Worm (Caenorhabditis elegans) whole organism, dauer: Measurements from ENCODE around the gene sym-2.

ENCODE experiments used
- unc-62 ChIP-seq: sonication (generic microtip); optimal IDR thresholded peaks from 2 replicates; lab custom pipeline; 2017; ENCODE audit warnings: missing biosample characterization, missing genetic modification reagents, missing genetic modification characterization

The sym-2 gene

DNA sequence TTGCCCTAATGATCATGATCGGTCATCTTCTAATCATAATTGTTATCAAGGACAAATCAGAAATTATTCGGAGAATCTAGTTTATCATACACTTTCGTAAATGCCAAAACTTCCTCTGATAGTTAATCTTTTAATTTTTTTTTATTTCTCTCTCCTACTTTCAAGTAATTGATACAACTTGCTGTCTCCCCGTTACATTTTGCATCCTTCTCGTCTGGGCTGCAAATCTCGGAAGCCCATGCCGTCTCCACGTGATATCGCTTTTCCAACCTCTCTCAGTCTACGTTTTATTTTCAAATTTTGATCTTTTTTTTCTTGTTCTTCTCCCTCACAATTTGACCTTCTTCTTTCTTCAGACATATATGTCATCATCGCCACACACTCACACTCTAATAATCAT is 27.3 kb downstream of the sym-2 start, which contains the start of gene rhy-1:
TSS of gene rhy-1 (plus strand) at position 357 of the 400 bp plus-strand sequence.
- TF ChIP-seq unc-62, result no peak

DNA sequence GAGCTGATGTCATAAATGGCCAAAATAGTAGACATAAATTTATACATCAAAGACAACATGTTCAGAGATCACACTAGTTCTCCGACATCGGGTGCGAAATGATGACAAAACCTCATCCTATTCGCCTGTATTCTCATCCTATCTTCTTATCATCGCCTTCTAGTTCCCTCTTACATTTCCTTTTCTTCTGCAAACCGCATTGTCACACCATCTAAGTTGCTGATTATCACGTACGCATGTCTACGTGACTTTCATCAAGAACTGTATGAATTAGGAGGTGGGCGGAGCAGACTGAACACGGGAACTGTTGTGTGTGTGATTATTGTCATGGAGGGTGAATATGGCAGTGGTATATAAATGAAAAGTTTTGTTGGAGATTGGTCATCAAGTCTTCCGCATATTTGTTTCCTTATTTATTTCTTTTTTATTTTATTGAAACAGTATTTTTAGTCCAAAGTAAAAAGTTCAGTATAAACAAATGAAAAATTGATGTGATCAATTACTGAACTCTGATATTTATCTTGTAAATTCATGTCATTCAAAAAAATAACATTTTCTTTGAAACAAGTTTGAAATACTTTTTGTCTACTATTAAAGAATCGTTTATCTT is 28.0 kb downstream of the sym-2 start:
- no peak for TF ChIP-seq unc-62

DNA sequence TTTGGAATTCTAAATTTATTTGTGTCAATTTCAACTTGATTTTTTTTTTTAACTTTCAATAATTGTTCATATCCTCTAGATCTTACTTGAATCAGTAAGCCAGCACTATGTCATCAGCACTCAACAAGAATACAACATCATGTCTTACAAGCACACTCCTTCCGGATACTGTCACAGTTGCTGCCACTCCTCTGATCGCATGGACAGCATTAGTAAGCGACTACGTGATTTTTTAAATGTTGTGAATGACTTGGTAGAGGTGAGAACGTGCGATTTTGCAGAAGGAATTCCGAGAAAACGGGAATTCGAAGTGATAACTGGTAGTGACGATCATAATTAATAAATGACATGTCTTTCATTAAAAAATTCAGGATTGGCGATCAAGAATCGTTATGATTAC is 30.3 kb downstream of the sym-2 start, which contains the start of gene oac-54:
TSS of gene oac-54 (plus strand) at position 83 of the 400 bp plus-strand sequence.
- no peak for TF ChIP-seq unc-62

DNA sequence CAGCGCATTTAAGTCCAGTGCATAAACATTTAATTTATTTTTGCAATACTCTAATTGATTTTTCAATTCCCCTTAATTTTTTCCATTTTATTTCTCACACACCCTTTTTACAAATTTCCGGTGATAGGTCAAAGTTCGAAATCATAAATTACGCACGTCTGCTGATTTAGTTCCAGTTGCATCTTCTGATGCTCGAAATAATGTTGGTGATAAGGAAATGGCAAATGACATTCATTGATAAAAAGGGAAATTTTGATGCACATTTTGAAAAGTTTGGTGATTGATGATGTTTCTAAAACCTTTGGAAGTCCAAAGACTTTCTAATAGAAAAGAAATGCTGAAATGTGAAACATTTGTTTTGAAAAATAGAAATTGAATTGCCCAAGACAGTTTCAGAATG is 31.2 kb downstream of the sym-2 start:
- no peak for TF ChIP-seq unc-62

DNA sequence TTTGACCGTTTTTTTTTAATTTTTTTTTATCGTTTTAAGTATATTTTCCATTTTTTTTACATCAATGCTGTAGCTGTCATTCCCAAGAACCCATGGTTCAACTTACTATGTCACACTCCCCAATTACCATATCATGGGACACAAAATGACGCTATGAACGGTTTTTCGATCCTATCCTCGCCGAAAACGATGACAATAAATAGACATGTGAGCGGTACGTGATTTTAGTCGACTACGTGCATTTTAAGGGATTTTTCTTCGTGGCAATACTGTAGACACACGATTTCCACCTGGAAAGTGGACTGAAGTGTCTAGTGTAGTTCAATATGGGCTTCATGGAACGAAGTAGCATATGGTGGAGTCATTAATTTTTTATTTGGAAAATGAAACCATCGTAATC is 32.0 kb downstream of the sym-2 start:
- TF ChIP-seq unc-62, result no peak

DNA sequence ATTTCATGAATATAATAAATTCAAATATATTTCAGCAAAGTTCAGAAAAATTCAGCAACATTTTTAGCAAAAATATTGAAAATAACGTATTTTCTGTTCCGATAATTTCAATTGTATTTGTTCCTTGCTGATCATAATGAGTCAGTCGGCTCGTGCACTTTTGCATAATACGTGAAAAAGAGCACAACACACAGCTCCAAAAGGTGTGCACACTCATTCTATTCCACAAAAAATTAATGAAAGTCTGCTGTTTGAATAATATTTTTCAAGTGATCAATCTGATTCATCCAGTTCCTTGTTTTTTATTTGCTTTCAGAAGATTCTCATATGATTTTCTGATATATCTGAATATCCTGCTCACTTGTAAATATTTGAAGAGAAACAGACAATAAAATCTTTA is 33.9 kb downstream of the sym-2 start:
- TF ChIP-seq unc-62, result no peak

DNA sequence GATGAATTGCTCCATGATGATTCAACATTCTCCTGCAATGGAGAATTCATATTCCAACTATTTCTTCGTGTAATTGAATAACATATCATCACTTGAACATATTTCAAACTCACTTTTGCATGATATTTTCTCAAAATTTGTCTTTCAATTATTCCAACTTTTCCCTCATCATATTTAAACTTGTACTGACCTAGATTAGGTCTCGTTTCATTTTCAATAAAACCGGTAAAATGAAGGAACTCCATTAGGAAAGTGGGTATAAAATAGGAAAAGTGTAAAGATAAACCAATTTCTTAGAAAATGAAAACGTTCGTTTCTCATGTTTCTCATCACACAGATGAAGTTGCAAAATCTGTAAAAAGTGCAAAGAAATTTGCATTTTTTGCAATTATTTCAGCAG is 36.0 kb downstream of the sym-2 start, which contains the start of gene col-78:
TSS of gene col-78 (plus strand) at position 301 of the 400 bp plus-strand sequence.
- TF ChIP-seq unc-62, result no peak

- TF ChIP-seq unc-62, result no peak
These were observed 40.2 kb downstream of the sym-2 start for ce11 chrII:9148079-9148478.

DNA sequence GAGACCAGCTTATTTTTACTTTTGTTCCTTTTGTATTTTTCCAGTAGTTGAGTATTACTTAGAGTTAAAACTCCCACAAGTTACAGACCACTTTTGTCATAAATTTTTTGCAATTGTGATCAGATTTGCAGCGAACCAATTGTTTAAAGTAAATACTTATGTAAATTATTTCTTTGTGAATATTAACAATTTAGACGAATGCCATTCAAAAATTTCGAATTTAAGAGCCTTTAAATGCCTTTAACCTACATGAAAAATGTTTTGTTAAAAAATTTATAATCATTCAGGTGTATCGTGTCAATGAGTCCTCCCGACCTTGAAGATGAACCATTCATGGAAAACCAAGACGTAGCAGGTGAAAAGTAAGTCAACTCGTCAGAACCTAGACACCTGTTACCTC is 42.3 kb downstream of the sym-2 start, which contains the start of gene W07A12.4:
TSS of gene W07A12.4 (plus strand) at position 301 of the 400 bp plus-strand sequence.
- TF ChIP-seq unc-62, result no peak

- TF ChIP-seq unc-62, result no peak
These were observed 43.9 kb downstream of the sym-2 start for ce11 chrII:9144366-9144765.

- TF ChIP-seq unc-62, result no peak
These were observed 44.5 kb downstream of the sym-2 start for ce11 chrII:9143795-9144194.

DNA sequence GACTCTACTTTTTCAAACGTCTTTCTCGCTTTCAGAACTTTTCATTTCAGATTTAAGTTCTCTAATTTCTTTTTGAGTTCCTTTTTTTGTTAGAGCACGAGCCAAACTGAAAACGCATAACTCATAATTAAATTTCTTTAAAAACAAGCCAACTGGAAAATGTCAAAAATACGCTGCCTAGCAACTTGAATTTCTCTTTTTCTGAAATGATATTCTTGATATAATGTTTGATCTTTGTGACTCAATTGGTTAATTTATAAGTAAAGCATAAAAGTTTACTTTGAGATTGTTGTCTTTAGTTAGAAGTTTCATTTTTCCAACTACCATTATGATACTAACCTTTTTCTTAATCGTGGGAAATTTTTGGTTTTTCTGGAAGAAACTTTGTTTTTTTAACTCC is 47.2 kb downstream of the sym-2 start:
- no peak for TF ChIP-seq unc-62

DNA sequence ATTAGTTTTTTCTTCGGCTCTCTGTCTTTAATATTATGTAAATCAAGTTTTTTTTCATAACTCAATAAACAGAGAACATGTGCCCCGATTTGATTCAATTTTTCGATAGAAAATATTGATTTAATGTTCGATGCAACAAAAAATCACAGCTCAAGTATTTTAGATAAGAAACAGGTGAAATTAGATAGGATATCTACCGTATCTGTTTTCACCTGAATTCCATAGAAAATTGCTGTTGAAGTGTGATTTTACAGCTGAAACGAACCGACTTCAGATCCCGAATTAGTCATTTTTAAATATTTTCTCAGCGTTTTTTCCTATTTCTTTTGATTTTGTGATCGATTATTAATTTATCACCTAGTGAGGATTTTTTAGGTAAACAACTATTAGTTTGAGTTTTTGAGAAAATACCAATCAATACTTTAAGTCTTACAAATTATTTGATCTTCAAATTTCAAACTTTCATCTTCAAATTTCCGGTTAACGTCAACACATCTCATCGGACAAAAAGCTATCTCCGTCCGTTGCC is 49.0 kb downstream of the sym-2 start, which contains the start of gene Y9C2UA.1:
TSS of gene Y9C2UA.1 (plus strand) at position 479 of the 529 bp plus-strand sequence.
- TF ChIP-seq unc-62, result no peak

DNA sequence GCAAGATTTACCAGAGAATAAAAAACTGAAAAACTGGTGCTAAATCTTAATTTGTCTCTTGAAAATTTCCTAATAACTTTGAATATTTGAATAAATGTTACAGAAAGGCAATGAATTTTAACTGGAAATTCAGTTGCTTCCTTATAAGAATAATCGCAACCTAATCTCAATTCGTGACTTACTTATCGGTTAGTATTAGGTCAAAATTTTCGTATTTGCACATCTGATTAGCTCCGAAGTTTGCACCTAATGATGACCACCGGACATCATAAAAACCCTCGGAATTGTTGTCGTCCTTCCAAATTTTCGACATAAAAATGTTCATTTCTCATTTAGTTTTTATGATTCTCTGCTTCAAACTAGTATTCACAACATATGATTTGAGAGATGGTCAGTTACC is 50.5 kb downstream of the sym-2 start, which contains the start of gene C16D2.3:
TSS of gene C16D2.3 (plus strand) at position 301 of the 400 bp plus-strand sequence.
- no peak for TF ChIP-seq unc-62

- TF ChIP-seq unc-62, result no peak
These were observed 52.4 kb downstream of the sym-2 start, which contains the start of gene nlp-78 for ce11 chrII:9135878-9136277. nlp-78 (plus strand) TSS chrII:9136178.

- no peak for TF ChIP-seq unc-62
These were observed 55.9 kb downstream of the sym-2 start for ce11 chrII:9132338-9132737.

- no peak for TF ChIP-seq unc-62
These were observed 56.9 kb downstream of the sym-2 start, which contains the start of gene C16D2.1 for ce11 chrII:9131363-9131762. C16D2.1 (plus strand) TSS chrII:9131663.

- TF ChIP-seq unc-62, result no peak
These were observed 57.9 kb downstream of the sym-2 start for ce11 chrII:9130339-9130738.
